Worm (Caenorhabditis elegans) whole organism, midembryonic: ENCODE measurements around the gene fbxa-44.

Experiments used
- T22C8.4 ChIP-seq: fragments of 200-800 bp; sonication (Bioruptor generic); IDR thresholded peaks from 2 replicates; pipeline ENCODE4 v1.3.6; 2022; ENCODE audit warnings: missing genetic modification characterization, missing compliant biosample characterization
- cog-1 ChIP-seq: sonication (generic microtip); optimal IDR thresholded peaks from 2 replicates; lab custom pipeline; 2016; ENCODE audit warnings: missing genetic modification characterization, missing compliant biosample characterization
- flt-1 ChIP-seq: fragments of 200-800 bp; sonication (Bioruptor generic); IDR thresholded peaks from 2 replicates; pipeline ENCODE4 v1.3.6; 2022; ENCODE audit warnings: missing genetic modification characterization, missing compliant biosample characterization
- tab-1 ChIP-seq: fragments of 200-800 bp; sonication (Bioruptor generic); IDR thresholded peaks from 2 replicates; pipeline ENCODE4 v1.3.6; 2022; ENCODE audit warnings: missing genetic modification characterization, missing compliant biosample characterization
- ztf-23 ChIP-seq: fragments of 200-800 bp; sonication (Bioruptor generic); IDR thresholded peaks from 2 replicates; pipeline ENCODE4 v1.3.6; 2022; ENCODE audit warnings: missing genetic modification reagents, missing genetic modification characterization, missing compliant biosample characterization
- ztf-29 ChIP-seq: fragments of 200-800 bp; sonication (Bioruptor generic); IDR thresholded peaks from 2 replicates; pipeline ENCODE4 v1.3.6; 2022; ENCODE audit warnings: missing genetic modification reagents, missing genetic modification characterization, missing compliant biosample characterization

DNA sequence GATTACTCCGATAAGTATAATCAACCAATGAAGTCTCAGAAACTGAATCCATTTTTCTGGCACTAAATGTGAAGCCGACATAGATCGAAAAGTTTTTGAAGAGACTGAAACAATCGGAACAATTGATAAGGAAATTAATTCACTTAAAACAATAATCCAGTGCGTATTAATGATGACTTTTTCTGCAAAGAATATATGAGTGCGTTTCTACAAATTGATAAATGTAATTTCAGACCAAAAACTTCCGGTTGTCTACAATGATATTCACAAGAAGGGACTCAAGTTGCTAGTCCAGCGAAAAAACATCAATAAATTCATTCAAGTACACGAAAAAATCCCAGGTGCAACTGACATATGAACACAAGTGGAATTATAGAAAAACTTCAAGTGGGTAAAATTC, 19.3 kb upstream of the fbxa-44 start, which contains the start of gene clec-33:
- TF ChIP-seq ztf-29, result no peak
- no peak for TF ChIP-seq tab-1 (GFP tag; lab: Robert Waterston, UW)
- TF ChIP-seq T22C8.4 (GFP tag; lab: Robert Waterston, UW), result no peak
- TF ChIP-seq flt-1 (GFP tag; lab: Robert Waterston, UW), result no peak
- no peak for TF ChIP-seq ztf-23
- TF ChIP-seq cog-1 (tag; lab: Kevin White, UChicago), result no peak
